Worm (Caenorhabditis elegans): ENCODE results near the gene C35C5.8.
A peak's percentile ranks its signal among the peaks of the same experiment; 100 is the strongest.

The C35C5.8 gene

DNA sequence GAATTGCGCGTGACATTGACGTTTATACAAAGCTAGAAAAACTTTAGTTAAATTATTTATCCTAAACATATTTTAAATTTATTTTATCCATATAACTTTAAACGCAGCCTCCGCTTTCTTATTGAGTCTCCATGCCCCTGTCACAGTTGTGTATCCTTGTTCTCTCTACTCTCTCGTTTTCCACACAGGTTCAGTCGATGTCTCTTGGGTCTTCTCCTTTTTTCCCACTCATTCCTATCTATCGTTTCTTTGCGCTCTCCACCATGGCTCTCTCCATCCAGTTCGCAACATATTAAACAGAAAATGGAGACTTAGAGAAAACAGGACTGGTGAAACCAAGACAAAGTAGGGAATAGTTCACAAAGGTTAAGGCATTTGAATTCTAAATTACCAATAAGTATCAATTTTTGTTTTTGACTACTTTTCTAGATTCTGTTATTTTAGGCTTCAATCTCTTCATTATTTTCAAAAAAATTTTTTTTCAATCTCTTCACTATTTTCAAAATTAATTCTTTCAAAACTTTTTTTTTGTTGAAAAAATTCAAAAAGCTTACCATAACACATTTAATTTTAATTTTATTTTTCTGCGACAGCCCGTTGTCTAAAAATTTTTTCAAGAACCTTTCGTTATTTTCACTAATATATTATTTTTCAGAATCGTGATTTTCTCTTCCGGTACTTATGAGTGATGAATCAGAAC lies 11.2 kb upstream of the C35C5.8 start, which contains the start of gene sdc-2 (continued):
- TF ChIP-seq tbx-2 (tag; optimal IDR thresholded peaks at IDR 0.05) (no peak), egl-27 (tag; optimal IDR thresholded peaks at IDR 0.05) (peak; percentile 23), aly-2 (tag; optimal IDR thresholded peaks at IDR 0.05) (no peak), ceh-16 (tag; optimal IDR thresholded peaks at IDR 0.05) (no peak), nhr-28 (tag; optimal IDR thresholded peaks at IDR 0.05) (no peak), eor-1 (tag; optimal IDR thresholded peaks at IDR 0.05) (no peak), nhr-77 (tag; optimal IDR thresholded peaks at IDR 0.05) (peak; percentile 66), nfya-1 (tag; optimal IDR thresholded peaks at IDR 0.05; ENCODE audit: insufficient read depth) (peak; percentile 83)

DNA sequence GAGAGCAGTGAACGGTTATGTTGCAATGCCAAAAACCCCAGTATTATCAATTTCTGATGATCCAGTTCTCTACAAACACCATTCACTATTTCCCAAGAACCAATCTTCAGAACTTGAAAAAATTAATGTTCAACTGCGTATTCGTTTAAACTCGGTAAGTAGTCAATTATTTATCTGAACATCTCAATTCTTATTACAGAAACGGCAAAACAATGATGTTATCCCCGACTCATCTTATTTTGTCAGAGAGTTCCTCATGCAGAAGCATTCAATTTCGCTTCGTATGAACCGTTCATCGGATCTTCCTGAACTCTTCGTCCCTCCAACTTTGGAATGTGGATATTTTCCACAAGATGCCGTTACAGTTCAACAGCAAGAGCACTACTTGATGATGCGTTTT lies 9.7 kb upstream of the C35C5.8 start:
- TF ChIP-seq lsy-12 (tag; optimal IDR thresholded peaks at IDR 0.05) (no peak), mdl-1 (tag; optimal IDR thresholded peaks at IDR 0.05) (no peak), nfya-1 (tag; optimal IDR thresholded peaks at IDR 0.05; ENCODE audit: insufficient read depth) (no peak), elt-1 (tag; optimal IDR thresholded peaks at IDR 0.05) (no peak), ama-1 (optimal IDR thresholded peaks at IDR 0.05) (no peak), lin-15B (tag; optimal IDR thresholded peaks at IDR 0.05) (no peak), nhr-23 (tag; optimal IDR thresholded peaks at IDR 0.05) (no peak), fos-1 (tag; optimal IDR thresholded peaks at IDR 0.05) (no peak)

DNA sequence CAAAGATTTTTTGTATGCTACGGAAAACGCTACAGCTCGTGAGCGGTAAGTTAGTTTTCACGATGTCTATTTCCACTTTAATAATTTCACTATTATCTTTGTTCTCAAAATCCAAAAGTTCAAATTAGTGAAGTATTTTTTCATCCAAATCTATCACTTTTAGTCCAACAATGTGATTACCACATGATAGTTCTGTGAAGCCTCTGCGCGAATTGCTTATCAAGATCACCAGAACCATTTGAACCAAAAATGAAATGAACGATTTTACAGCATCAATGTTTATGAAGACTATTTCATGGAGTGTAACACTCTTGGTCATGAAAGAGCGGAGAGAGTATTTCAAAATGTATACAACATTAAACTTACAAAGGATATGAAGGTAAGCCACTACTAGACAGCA lies 1.1 kb downstream of the C35C5.8 start:
- TF ChIP-seq nhr-43 (tag; optimal IDR thresholded peaks at IDR 0.05; ENCODE audit: poor library complexity, severe bottlenecking) (peak; percentile 1), elt-3 (tag; optimal IDR thresholded peaks at IDR 0.05) (no peak)

DNA sequence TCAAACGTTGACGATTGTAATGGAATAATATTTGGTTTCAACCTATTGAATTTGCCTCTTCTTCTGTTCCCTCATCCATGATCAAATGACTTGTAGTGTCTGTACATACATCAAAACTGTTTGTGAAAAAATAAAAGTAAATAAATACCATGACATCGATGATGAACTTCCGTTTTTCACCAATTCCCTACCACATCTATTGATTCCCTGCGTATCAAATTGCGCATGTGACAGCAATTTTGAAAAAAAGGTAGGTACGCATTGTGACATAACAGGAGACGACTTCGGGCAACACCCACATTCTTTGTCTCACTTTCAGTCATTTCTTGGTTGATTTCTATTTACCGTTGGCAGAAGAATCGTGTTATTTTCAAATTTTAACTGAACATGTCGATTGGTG lies 3.0 kb downstream of the C35C5.8 start, which contains the start of gene C35C5.9:
Gene C35C5.9 (plus strand): TSS at position 161 of the 400 bp plus-strand sequence.
- TF ChIP-seq nhr-23 (tag; optimal IDR thresholded peaks at IDR 0.05) (peak; percentile 15), nhr-25 (tag; optimal IDR thresholded peaks at IDR 0.05) (peak; percentile 11), nhr-67 (tag; optimal IDR thresholded peaks at IDR 0.05) (no peak)

DNA sequence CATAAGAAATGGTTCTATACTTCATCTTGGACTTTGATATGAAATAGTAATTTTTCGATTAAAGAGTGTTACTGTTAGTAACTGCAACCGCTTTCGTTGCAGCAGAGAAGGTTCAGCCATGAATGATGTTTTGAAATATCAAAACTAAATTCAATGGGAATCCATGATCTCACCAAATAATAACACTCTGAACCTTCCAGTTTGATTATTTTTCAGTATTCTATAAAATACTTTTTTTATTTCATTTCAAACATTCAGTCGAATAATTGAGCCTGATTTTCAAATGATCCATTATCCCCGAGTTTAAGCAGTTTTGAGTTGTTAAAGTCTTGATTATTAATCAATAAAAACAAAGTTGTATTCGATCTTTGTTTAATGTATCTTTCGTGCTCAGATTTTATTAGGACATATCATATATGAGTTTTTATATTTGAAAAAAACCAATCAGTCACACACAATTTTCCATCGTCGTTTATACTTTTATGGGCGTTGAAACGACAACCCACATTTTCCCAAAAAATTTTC lies 3.9 kb downstream of the C35C5.8 start, which contains the start of gene gcp-2.2:
Gene gcp-2.2 (plus strand): TSS at position 475 of the 525 bp plus-strand sequence.
- TF ChIP-seq unc-62 (GFP tag; optimal IDR thresholded peaks at IDR 0.05) = no peak
- TF ChIP-seq ceh-9 (tag; optimal IDR thresholded peaks at IDR 0.05) = no peak
- TF ChIP-seq nhr-67 (tag; optimal IDR thresholded peaks at IDR 0.05) = no peak
- no peak for TF ChIP-seq R02D3.7 (tag; optimal IDR thresholded peaks at IDR 0.05)
- no peak for TF ChIP-seq nhr-23 (tag; optimal IDR thresholded peaks at IDR 0.05)
- no peak for TF ChIP-seq egl-27 (tag; optimal IDR thresholded peaks at IDR 0.05)
- no peak for TF ChIP-seq nhr-28 (tag; optimal IDR thresholded peaks at IDR 0.05)
- TF ChIP-seq fos-1 (tag; optimal IDR thresholded peaks at IDR 0.05) = no peak
- no peak for TF ChIP-seq tbx-2 (tag; optimal IDR thresholded peaks at IDR 0.05)
- no peak for TF ChIP-seq skn-1 (tag; optimal IDR thresholded peaks at IDR 0.05)
- TF ChIP-seq ZK546.5 (tag; optimal IDR thresholded peaks at IDR 0.05) = no peak
- no peak for TF ChIP-seq ama-1 (optimal IDR thresholded peaks at IDR 0.05)
- no peak for TF ChIP-seq egl-5 (tag; optimal IDR thresholded peaks at IDR 0.05)

DNA sequence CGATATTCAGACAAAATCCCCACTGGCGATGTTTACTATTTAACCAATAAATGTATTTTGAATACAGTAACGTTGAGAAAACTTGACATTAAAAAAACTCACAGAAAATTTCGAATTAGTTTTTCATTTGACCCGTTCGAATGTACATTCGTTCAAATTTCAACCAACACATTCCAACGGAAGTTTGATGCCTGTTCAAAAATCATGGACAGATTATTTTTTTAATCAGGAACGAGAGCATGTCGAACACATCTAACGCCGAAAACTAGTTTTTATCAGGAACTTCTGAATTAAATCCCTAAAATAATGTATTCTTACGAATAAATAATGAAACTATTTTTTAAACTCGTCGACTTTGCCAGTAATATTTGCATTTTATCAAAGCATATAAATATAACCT lies 8.3 kb downstream of the C35C5.8 start:
- TF ChIP-seq sea-2 (GFP tag; optimal IDR thresholded peaks at IDR 0.05) (no peak), lsy-12 (tag; optimal IDR thresholded peaks at IDR 0.05) (no peak), nhr-12 (tag; optimal IDR thresholded peaks at IDR 0.05) (no peak), ceh-28 (tag; optimal IDR thresholded peaks at IDR 0.05) (no peak), nhr-25 (tag; optimal IDR thresholded peaks at IDR 0.05) (no peak), nhr-23 (tag; optimal IDR thresholded peaks at IDR 0.05) (no peak), nhr-237 (tag; optimal IDR thresholded peaks at IDR 0.05) (no peak), nhr-11 (tag; optimal IDR thresholded peaks at IDR 0.05) (no peak), zag-1 (tag; optimal IDR thresholded peaks at IDR 0.05) (no peak), eor-1 (tag; optimal IDR thresholded peaks at IDR 0.05) (no peak), egl-27 (tag; optimal IDR thresholded peaks at IDR 0.05) (no peak), ZK546.5 (tag; optimal IDR thresholded peaks at IDR 0.05) (no peak), jun-1 (tag; optimal IDR thresholded peaks at IDR 0.05) (no peak), ceh-82 (tag; optimal IDR thresholded peaks at IDR 0.05) (no peak), egl-5 (tag; optimal IDR thresholded peaks at IDR 0.05) (no peak)

Measured in whole organism, L3 larva.